Worm (Caenorhabditis elegans) whole organism, mixed stage, embryonic: ENCODE results near the gene sft-1.

Source experiments
- M03D4.4 ChIP-seq: sonication (generic microtip); optimal IDR thresholded peaks from 2 replicates; lab custom pipeline; 2017; ENCODE audit warnings: mild to moderate bottlenecking, missing genetic modification characterization, missing compliant biosample characterization
- bed-3 ChIP-seq: fragments of 200-800 bp; sonication (Bioruptor generic); optimal IDR thresholded peaks from 3 replicates; lab custom pipeline; 2018; ENCODE audit warnings: mild to moderate bottlenecking, missing genetic modification characterization, moderate library complexity, missing compliant biosample characterization
- blmp-1 ChIP-seq: fragments of 150-350 bp; optimal IDR thresholded peaks from 2 replicates; lab custom pipeline; 2014; ENCODE audit warnings: missing biosample characterization, missing genetic modification characterization
- ceh-39 ChIP-seq: fragments of 150-350 bp; optimal IDR thresholded peaks from 2 replicates; lab custom pipeline; 2014; ENCODE audit warnings: missing biosample characterization, missing genetic modification characterization
- ceh-43 ChIP-seq: fragments of 200-800 bp; sonication (Bioruptor generic); optimal IDR thresholded peaks from 2 replicates; lab custom pipeline; 2018; ENCODE audit warnings: mild to moderate bottlenecking, missing genetic modification characterization, moderate library complexity, missing compliant biosample characterization
- ceh-83 ChIP-seq: fragments of 200-800 bp; sonication (Bioruptor generic); optimal IDR thresholded peaks from 2 replicates; lab custom pipeline; 2018; ENCODE audit warnings: mild to moderate bottlenecking, missing genetic modification characterization, missing compliant biosample characterization
- cnd-1 ChIP-seq: fragments of 200-800 bp; sonication (Bioruptor generic); optimal IDR thresholded peaks from 2 replicates; lab custom pipeline; 2018; ENCODE audit warnings: mild to moderate bottlenecking, missing genetic modification characterization, missing compliant biosample characterization
- drap-1 ChIP-seq: fragments of 200-800 bp; sonication (Bioruptor generic); optimal IDR thresholded peaks from 3 replicates; lab custom pipeline; 2018; ENCODE audit warnings: mild to moderate bottlenecking, missing genetic modification characterization, missing compliant biosample characterization
- elt-1 ChIP-seq: sonication (generic microtip); optimal IDR thresholded peaks from 2 replicates; lab custom pipeline; 2017; ENCODE audit warnings: missing genetic modification characterization, mild to moderate bottlenecking, missing compliant biosample characterization, antibody characterized with exemption, moderate library complexity, borderline replicate concordance; ENCODE audit not compliant: insufficient read depth
- elt-3 ChIP-seq: fragments of 150-350 bp; optimal IDR thresholded peaks from 2 replicates; lab custom pipeline; 2014; ENCODE audit warnings: missing biosample characterization, missing genetic modification characterization
- flh-1 ChIP-seq: fragments of 200-800 bp; sonication (Bioruptor generic); optimal IDR thresholded peaks from 2 replicates; lab custom pipeline; 2018; ENCODE audit warnings: mild to moderate bottlenecking, missing genetic modification characterization, moderate library complexity, missing compliant biosample characterization
- ham-2 ChIP-seq: fragments of 200-800 bp; sonication (Bioruptor generic); optimal IDR thresholded peaks from 2 replicates; lab custom pipeline; 2018; ENCODE audit warnings: mild to moderate bottlenecking, missing genetic modification characterization, missing compliant biosample characterization
- lin-13 ChIP-seq: fragments of 150-350 bp; optimal IDR thresholded peaks from 2 replicates; lab custom pipeline; 2014; ENCODE audit warnings: missing biosample characterization, missing genetic modification characterization
- lin-32 ChIP-seq: fragments of 200-800 bp; sonication (Bioruptor generic); optimal IDR thresholded peaks from 2 replicates; lab custom pipeline; 2018; ENCODE audit warnings: mild to moderate bottlenecking, missing genetic modification characterization, missing compliant biosample characterization
- lsy-2 ChIP-seq: fragments of 150-350 bp; optimal IDR thresholded peaks from 2 replicates; lab custom pipeline; 2014; ENCODE audit warnings: missing biosample characterization, missing genetic modification characterization
- mab-5 ChIP-seq: fragments of 150-350 bp; optimal IDR thresholded peaks from 2 replicates; lab custom pipeline; 2014; ENCODE audit warnings: missing biosample characterization, missing genetic modification characterization
- mep-1 ChIP-seq: fragments of 150-350 bp; optimal IDR thresholded peaks from 2 replicates; lab custom pipeline; 2017; ENCODE audit warnings: missing biosample characterization, missing genetic modification reagents, missing genetic modification characterization, inconsistent platforms
- mls-2 ChIP-seq: sonication (generic microtip); optimal IDR thresholded peaks from 2 replicates; lab custom pipeline; 2016; ENCODE audit warnings: mild to moderate bottlenecking, missing genetic modification characterization, moderate library complexity, missing compliant biosample characterization
- nhr-12 ChIP-seq: fragments of 150-350 bp; optimal IDR thresholded peaks from 2 replicates; lab custom pipeline; 2014; ENCODE audit warnings: missing biosample characterization, missing genetic modification characterization
- nhr-2 ChIP-seq: fragments of 150-350 bp; optimal IDR thresholded peaks from 2 replicates; lab custom pipeline; 2014; ENCODE audit warnings: missing biosample characterization, missing genetic modification characterization
- nhr-28 ChIP-seq: fragments of 150-350 bp; optimal IDR thresholded peaks from 2 replicates; lab custom pipeline; 2014; ENCODE audit warnings: missing biosample characterization, missing genetic modification characterization
- nhr-76 ChIP-seq: sonication (generic microtip); optimal IDR thresholded peaks from 2 replicates; lab custom pipeline; 2017; ENCODE audit warnings: missing biosample characterization, missing genetic modification characterization
- pha-4 ChIP-seq: fragments of 150-350 bp; optimal IDR thresholded peaks from 2 replicates; lab custom pipeline; 2018; ENCODE audit warnings: missing biosample characterization, missing genetic modification reagents, missing genetic modification characterization
- sem-2 ChIP-seq: fragments of 200-800 bp; sonication (Bioruptor generic); optimal IDR thresholded peaks from 2 replicates; lab custom pipeline; 2018; ENCODE audit warnings: mild to moderate bottlenecking, missing genetic modification characterization, missing compliant biosample characterization
- snpc-4 ChIP-seq: fragments of 150-350 bp; optimal IDR thresholded peaks from 2 replicates; lab custom pipeline; 2014; ENCODE audit warnings: missing biosample characterization, missing genetic modification characterization
- sptf-1 ChIP-seq: sonication (generic microtip); optimal IDR thresholded peaks from 2 replicates; lab custom pipeline; 2017; ENCODE audit warnings: mild to moderate bottlenecking, missing genetic modification characterization, moderate library complexity, missing compliant biosample characterization
- tbx-8 ChIP-seq: fragments of 200-800 bp; sonication (Bioruptor generic); optimal IDR thresholded peaks from 2 replicates; lab custom pipeline; 2018; ENCODE audit warnings: mild to moderate bottlenecking, missing genetic modification characterization, moderate library complexity, missing compliant biosample characterization
- unc-62 ChIP-seq: fragments of 150-350 bp; optimal IDR thresholded peaks from 2 replicates; lab custom pipeline; 2014; ENCODE audit warnings: missing biosample characterization, missing genetic modification reagents, missing genetic modification characterization
- zip-8 ChIP-seq: fragments of 150-350 bp; optimal IDR thresholded peaks from 2 replicates; lab custom pipeline; 2014; ENCODE audit warnings: missing biosample characterization, missing genetic modification characterization

The sft-1 gene

ce11 chrIII:3124209-3124786 is 37.8 kb downstream of the sft-1 start:
- TF ChIP-seq lin-32 (GFP tag; lab: Kevin White, UChicago) = no peak
- TF ChIP-seq sptf-1 = no peak
- no peak for TF ChIP-seq unc-62
- TF ChIP-seq bed-3 (GFP tag; lab: Kevin White, UChicago) = no peak
- TF ChIP-seq mab-5 (tag; lab: Kevin White, UChicago) = no peak
- no peak for TF ChIP-seq nhr-12
- no peak for TF ChIP-seq ceh-83 (GFP tag; lab: Kevin White, UChicago)
- TF ChIP-seq zip-8 = no peak
- no peak for TF ChIP-seq mep-1
- TF ChIP-seq ceh-39 (tag; lab: Kevin White, UChicago) = no peak
- no peak for TF ChIP-seq lin-13 (tag; lab: Kevin White, UChicago)
- no peak for TF ChIP-seq nhr-2 (tag; lab: Kevin White, UChicago)
- TF ChIP-seq flh-1 (GFP tag; lab: Kevin White, UChicago) = no peak
- TF ChIP-seq nhr-76 = no peak
- TF ChIP-seq cnd-1 (tag; lab: Kevin White, UChicago) = no peak
- no peak for TF ChIP-seq mls-2
- no peak for TF ChIP-seq tbx-8 (GFP tag; lab: Kevin White, UChicago)
- TF ChIP-seq elt-1 (tag; lab: Kevin White, UChicago) = no peak
- TF ChIP-seq M03D4.4 (tag; lab: Kevin White, UChicago) = no peak
- TF ChIP-seq blmp-1 (tag; lab: Kevin White, UChicago) = no peak

DNA sequence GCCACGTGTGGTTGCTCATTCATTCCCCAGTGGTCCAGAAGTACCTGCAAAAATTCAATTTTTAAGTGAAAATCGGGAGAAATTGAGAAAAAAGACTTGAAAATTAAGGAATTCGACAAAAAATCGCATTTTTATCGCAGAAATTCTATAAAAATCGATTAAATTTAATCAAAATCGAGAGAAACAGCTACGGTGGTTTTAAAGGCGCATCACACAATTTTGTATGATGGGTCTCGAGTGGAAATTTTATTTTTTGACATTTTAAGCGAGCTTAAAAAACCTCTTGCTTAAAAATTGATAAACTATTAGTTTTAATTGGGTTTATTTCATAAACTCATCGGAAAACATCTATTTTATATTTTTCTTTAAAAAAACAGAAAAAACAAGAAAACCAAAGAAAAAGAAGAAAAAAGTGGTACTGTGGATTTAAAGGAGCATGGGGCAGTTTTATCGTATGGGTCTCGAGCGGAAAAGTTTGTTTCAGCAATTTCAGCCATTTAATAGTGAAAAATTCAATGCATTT is 40.7 kb downstream of the sft-1 start, which contains the start of gene nipa-1:
nipa-1 (minus strand) TSS at position 51 of the 523 bp plus-strand sequence.
- no peak for TF ChIP-seq snpc-4 (tag; lab: Kevin White, UChicago)
- TF ChIP-seq ham-2 = no peak
- TF ChIP-seq mep-1 = no peak
- no peak for TF ChIP-seq nhr-12
- TF ChIP-seq nhr-28 = no peak
- no peak for TF ChIP-seq lsy-2
- no peak for TF ChIP-seq tbx-8 (GFP tag; lab: Kevin White, UChicago)
- TF ChIP-seq mab-5 (tag; lab: Kevin White, UChicago) = no peak
- no peak for TF ChIP-seq nhr-2 (tag; lab: Kevin White, UChicago)
- no peak for TF ChIP-seq ceh-43 (GFP tag; lab: Kevin White, UChicago)
- TF ChIP-seq cnd-1 (tag; lab: Kevin White, UChicago) = no peak
- no peak for TF ChIP-seq sem-2 (GFP tag; lab: Kevin White, UChicago)
- TF ChIP-seq sptf-1 = no peak
- TF ChIP-seq lin-13 (tag; lab: Kevin White, UChicago) = no peak

- TF ChIP-seq elt-1 (tag; lab: Kevin White, UChicago) = no peak
- no peak for TF ChIP-seq ceh-43 (GFP tag; lab: Kevin White, UChicago)
- no peak for TF ChIP-seq ceh-83 (GFP tag; lab: Kevin White, UChicago)
- no peak for TF ChIP-seq M03D4.4 (tag; lab: Kevin White, UChicago)
- TF ChIP-seq ceh-39 (tag; lab: Kevin White, UChicago) = peak; percentile 32
- no peak for TF ChIP-seq drap-1 (GFP tag; lab: Kevin White, UChicago)
- peak; percentile 33 for TF ChIP-seq mep-1
- no peak for TF ChIP-seq sem-2 (GFP tag; lab: Kevin White, UChicago)
Observed at ce11 chrIII:3127613-3128012, 41.1 kb downstream of the sft-1 start.

DNA sequence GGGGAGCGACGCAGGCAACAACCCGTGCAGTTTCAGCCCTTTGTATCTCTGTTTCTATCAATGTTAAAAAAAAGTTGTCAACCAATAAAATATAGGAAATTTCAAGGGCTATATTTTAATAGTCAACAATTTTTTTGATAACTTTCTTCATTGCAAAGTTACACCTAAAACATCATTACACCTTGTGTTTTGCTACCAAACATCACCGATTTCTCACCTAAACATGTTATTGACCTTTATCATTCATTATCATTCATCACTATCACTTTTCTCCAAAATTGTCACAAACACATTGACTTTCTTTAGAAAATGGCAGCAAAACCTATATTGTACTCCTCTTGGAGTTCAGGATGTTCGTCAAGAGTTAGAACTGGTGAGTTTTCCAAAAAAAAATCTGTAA is 42.6 kb downstream of the sft-1 start, which contains the start of gene Y53G8B.1:
Y53G8B.1 (plus strand) TSS at position 242 of the 400 bp plus-strand sequence.
- no peak for TF ChIP-seq mep-1
- no peak for TF ChIP-seq elt-3 (tag; lab: Kevin White, UChicago)
- TF ChIP-seq lsy-2 = no peak
- no peak for TF ChIP-seq nhr-2 (tag; lab: Kevin White, UChicago)
- TF ChIP-seq nhr-28 = no peak
- no peak for TF ChIP-seq nhr-12
- no peak for TF ChIP-seq blmp-1 (tag; lab: Kevin White, UChicago)
- no peak for TF ChIP-seq ceh-43 (GFP tag; lab: Kevin White, UChicago)
- TF ChIP-seq M03D4.4 (tag; lab: Kevin White, UChicago) = no peak
- no peak for TF ChIP-seq ceh-39 (tag; lab: Kevin White, UChicago)
- TF ChIP-seq sem-2 (GFP tag; lab: Kevin White, UChicago) = no peak
- TF ChIP-seq pha-4 (tag; lab: Kevin White, UChicago) = no peak
- no peak for TF ChIP-seq nhr-76
- TF ChIP-seq flh-1 (GFP tag; lab: Kevin White, UChicago) = no peak
- TF ChIP-seq drap-1 (GFP tag; lab: Kevin White, UChicago) = no peak
- TF ChIP-seq, all 35 proteins: peak for 0
